Worm (Caenorhabditis elegans): ENCODE data around the gene galt-1.

- TF ChIP-seq ama-1 (optimal IDR thresholded peaks at IDR 0.05) (no peak), flt-1 (GFP tag; IDR thresholded peaks at IDR 0.05) (no peak), ceh-13 (GFP tag; optimal IDR thresholded peaks at IDR 0.05) (no peak), aly-1 (tag; optimal IDR thresholded peaks at IDR 0.05) (no peak), tbx-37 (GFP tag; conservative IDR thresholded peaks at IDR 0.05) (no peak)
Measured at ce11 chrV:5912426-5912825, 18.3 kb upstream of the galt-1 start, which contains the start of gene C04E6.13.
